Fruit fly (Drosophila melanogaster) whole organism, embryonic: ENCODE results near the gene Mrp5.

ENCODE experiments used
- Abd-B ChIP-seq: fragments of 200-800 bp; sonication (Bioruptor generic); optimal IDR thresholded peaks from 2 replicates; lab custom pipeline; 2018; ENCODE audit warnings: missing biosample characterization, mild to moderate bottlenecking, missing genetic modification characterization, moderate library complexity
- B-H2 ChIP-seq: fragments of 200-800 bp; sonication (Bioruptor generic); optimal IDR thresholded peaks from 2 replicates; lab custom pipeline; 2018; ENCODE audit warnings: missing biosample characterization, mild to moderate bottlenecking, missing genetic modification characterization
- CG11398 ChIP-seq: fragments of 200-800 bp; sonication (Bioruptor generic); optimal IDR thresholded peaks from 2 replicates; lab custom pipeline; 2016; ENCODE audit warnings: missing biosample characterization, missing genetic modification characterization
- CG11504 ChIP-seq: fragments of 200-800 bp; sonication (Bioruptor generic); optimal IDR thresholded peaks from 3 replicates; lab custom pipeline; 2019; ENCODE audit warnings: missing biosample characterization, mild to moderate bottlenecking, missing genetic modification characterization, moderate library complexity
- CG13894 ChIP-seq: fragments of 200-800 bp; sonication (Bioruptor generic); optimal IDR thresholded peaks from 3 replicates; lab custom pipeline; 2018; ENCODE audit warnings: missing biosample characterization, mild to moderate bottlenecking, missing genetic modification characterization, moderate library complexity
- CG14050 ChIP-seq: fragments of 200-800 bp; sonication (Bioruptor generic); IDR thresholded peaks from 3 replicates; pipeline ENCODE4 v1.3.6; 2022; ENCODE audit warnings: missing biosample characterization, missing genetic modification characterization
- CG14860 ChIP-seq: fragments of 200-800 bp; sonication (Bioruptor generic); IDR thresholded peaks from 3 replicates; pipeline ENCODE4 v1.3.6; 2022; ENCODE audit warnings: missing biosample characterization, missing genetic modification characterization; ENCODE audit not compliant: partially characterized antibody
- CG14965 ChIP-seq: fragments of 200-800 bp; sonication (Bioruptor generic); optimal IDR thresholded peaks from 2 replicates; lab custom pipeline; 2016; ENCODE audit warnings: missing biosample characterization, missing genetic modification characterization, borderline replicate concordance
- CG1529 ChIP-seq: fragments of 200-800 bp; sonication (Bioruptor generic); optimal IDR thresholded peaks from 3 replicates; lab custom pipeline; 2018; ENCODE audit warnings: missing biosample characterization, missing genetic modification characterization
- CG15514 ChIP-seq: fragments of 200-800 bp; sonication (Bioruptor generic); optimal IDR thresholded peaks from 3 replicates; lab custom pipeline; 2017; ENCODE audit warnings: missing biosample characterization, missing genetic modification characterization, mild to moderate bottlenecking, moderate library complexity, missing genetic modification reagents
- CG16863 ChIP-seq: fragments of 200-800 bp; sonication (Bioruptor generic); optimal IDR thresholded peaks from 3 replicates; lab custom pipeline; 2016; ENCODE audit warnings: missing biosample characterization, missing genetic modification characterization
- CG17361 ChIP-seq: fragments of 200-800 bp; sonication (Bioruptor generic); IDR thresholded peaks from 3 replicates; pipeline ENCODE4 v1.3.6; 2022; ENCODE audit warnings: missing biosample characterization, missing genetic modification characterization
- CG1792 ChIP-seq: fragments of 200-800 bp; sonication (Bioruptor generic); optimal IDR thresholded peaks from 2 replicates; lab custom pipeline; 2016; ENCODE audit warnings: missing biosample characterization, missing genetic modification characterization
- CG2889 ChIP-seq: fragments of 200-800 bp; sonication (Bioruptor generic); IDR thresholded peaks from 3 replicates; pipeline ENCODE4 v1.3.6; 2022; ENCODE audit warnings: missing biosample characterization, missing genetic modification characterization
- CG31388 ChIP-seq: fragments of 200-800 bp; sonication (Bioruptor generic); optimal IDR thresholded peaks from 2 replicates; lab custom pipeline; 2016; ENCODE audit warnings: missing biosample characterization, missing genetic modification characterization
- CG33213 ChIP-seq: fragments of 200-800 bp; sonication (Bioruptor generic); optimal IDR thresholded peaks from 3 replicates; lab custom pipeline; 2016; ENCODE audit warnings: missing biosample characterization, missing genetic modification characterization
- CG3407 ChIP-seq: fragments of 200-800 bp; sonication (Bioruptor generic); optimal IDR thresholded peaks from 2 replicates; lab custom pipeline; 2018; ENCODE audit warnings: missing biosample characterization, mild to moderate bottlenecking, missing genetic modification characterization
- CG3995 ChIP-seq: fragments of 200-800 bp; sonication (Bioruptor generic); optimal IDR thresholded peaks from 3 replicates; lab custom pipeline; 2016; ENCODE audit warnings: missing biosample characterization, missing genetic modification characterization
- CG7357 ChIP-seq: fragments of 200-800 bp; sonication (Bioruptor generic); IDR thresholded peaks from 3 replicates; pipeline ENCODE4 v1.3.6; 2022; ENCODE audit warnings: missing biosample characterization, missing genetic modification characterization
- CG8478 ChIP-seq: fragments of >200 bp; optimal IDR thresholded peaks from 2 replicates; lab custom pipeline; 2018
- CrebB ChIP-seq: fragments of 200-800 bp; sonication (Bioruptor generic); optimal IDR thresholded peaks from 3 replicates; lab custom pipeline; 2018; ENCODE audit warnings: missing biosample characterization, mild to moderate bottlenecking, missing genetic modification characterization
- Dad ChIP-seq: fragments of 200-800 bp; sonication (Bioruptor generic); optimal IDR thresholded peaks from 3 replicates; lab custom pipeline; 2016; ENCODE audit warnings: missing biosample characterization, missing genetic modification characterization
- Dip2 ChIP-seq: fragments of 200-800 bp; sonication (Bioruptor generic); IDR thresholded peaks from 2 replicates; pipeline ENCODE4 v1.3.6; 2022; ENCODE audit warnings: missing biosample characterization, missing genetic modification characterization
- Dp ChIP-seq: fragments of 200-800 bp; sonication (Bioruptor generic); optimal IDR thresholded peaks from 2 replicates; lab custom pipeline; 2018; ENCODE audit warnings: missing biosample characterization, mild to moderate bottlenecking, missing genetic modification characterization, moderate library complexity
- Ets97D ChIP-seq: fragments of 200-800 bp; sonication (Bioruptor generic); optimal IDR thresholded peaks from 3 replicates; lab custom pipeline; 2016; ENCODE audit warnings: missing biosample characterization, missing genetic modification characterization
- Hmr ChIP-seq: fragments of 200-800 bp; sonication (Bioruptor generic); optimal IDR thresholded peaks from 3 replicates; lab custom pipeline; 2017; ENCODE audit warnings: mild to moderate bottlenecking, missing biosample characterization, missing genetic modification reagents, missing genetic modification characterization
- Kr ChIP-seq: fragments of 200-800 bp; sonication (Bioruptor generic); optimal IDR thresholded peaks from 2 replicates; lab custom pipeline; 2017; ENCODE audit warnings: missing biosample characterization, mild to moderate bottlenecking, missing genetic modification characterization
- Max ChIP-seq: fragments of 200-800 bp; sonication (Bioruptor generic); optimal IDR thresholded peaks from 2 replicates; lab custom pipeline; 2016; ENCODE audit warnings: missing biosample characterization, mild to moderate bottlenecking, missing genetic modification characterization
- Meics ChIP-seq: fragments of 200-800 bp; sonication (Bioruptor generic); optimal IDR thresholded peaks from 2 replicates; lab custom pipeline; 2017; ENCODE audit warnings: missing biosample characterization, mild to moderate bottlenecking, missing genetic modification characterization
- NFAT ChIP-seq: fragments of 200-800 bp; sonication (Bioruptor generic); IDR thresholded peaks from 2 replicates; pipeline ENCODE4 v1.3.6; 2022; ENCODE audit warnings: missing biosample characterization, missing genetic modification characterization
- Sox102F ChIP-seq: fragments of 200-800 bp; sonication (Bioruptor generic); optimal IDR thresholded peaks from 2 replicates; lab custom pipeline; 2018; ENCODE audit warnings: missing biosample characterization, mild to moderate bottlenecking, missing genetic modification characterization, moderate library complexity
- Taf1 ChIP-seq: fragments of 200-800 bp; sonication (Bioruptor generic); IDR thresholded peaks from 2 replicates; pipeline ENCODE4 v1.3.6; 2022; ENCODE audit warnings: missing biosample characterization, missing genetic modification characterization
- Trl ChIP-seq, 3 experiments: fragments of >200 bp in 2 of 3; fragments of 200-800 bp in 1 of 3; sonication (Bioruptor generic) in 1 of 3; optimal IDR thresholded peaks; 2 replicates in 1 of 3; 3 replicates in 2 of 3; lab custom pipeline; 2016 to 2017; ENCODE audit warnings: missing biosample characterization in 1 of 3, missing genetic modification characterization in 1 of 3
- Xbp1 ChIP-seq: fragments of 200-800 bp; sonication (Bioruptor generic); optimal IDR thresholded peaks from 3 replicates; lab custom pipeline; 2016; ENCODE audit warnings: missing biosample characterization, mild to moderate bottlenecking, missing genetic modification characterization
- Xrp1 ChIP-seq: fragments of 200-800 bp; sonication (Bioruptor generic); IDR thresholded peaks from 2 replicates; pipeline ENCODE4 v1.3.6; 2022; ENCODE audit warnings: missing biosample characterization, missing genetic modification characterization
- YL-1 ChIP-seq: fragments of 200-800 bp; sonication (Bioruptor generic); optimal IDR thresholded peaks from 3 replicates; lab custom pipeline; 2017; ENCODE audit warnings: missing biosample characterization, mild to moderate bottlenecking, missing genetic modification characterization
- br ChIP-seq: fragments of >200 bp; optimal IDR thresholded peaks from 2 replicates; lab custom pipeline; 2017
- chinmo ChIP-seq: fragments of 200-800 bp; sonication (Bioruptor generic); IDR thresholded peaks from 4 replicates; pipeline ENCODE4 v1.3.6; 2022; ENCODE audit warnings: missing biosample characterization, missing genetic modification characterization; ENCODE audit not compliant: partially characterized antibody
- chn ChIP-seq: fragments of 200-800 bp; sonication (Bioruptor generic); optimal IDR thresholded peaks from 2 replicates; lab custom pipeline; 2016; ENCODE audit warnings: missing biosample characterization, missing genetic modification characterization
- dm ChIP-seq: fragments of 200-800 bp; sonication (Bioruptor generic); optimal IDR thresholded peaks from 3 replicates; lab custom pipeline; 2016; ENCODE audit warnings: missing biosample characterization, missing genetic modification characterization
- dysf ChIP-seq: fragments of 200-800 bp; sonication (Bioruptor generic); IDR thresholded peaks from 3 replicates; pipeline ENCODE4 v1.3.6; 2022; ENCODE audit warnings: missing biosample characterization, missing genetic modification characterization
- en ChIP-seq: fragments of 200-800 bp; sonication (Bioruptor generic); optimal IDR thresholded peaks from 2 replicates; lab custom pipeline; 2016; ENCODE audit warnings: missing biosample characterization, missing genetic modification characterization
- nmo ChIP-seq: fragments of 200-800 bp; sonication (Bioruptor generic); optimal IDR thresholded peaks from 2 replicates; lab custom pipeline; 2018; ENCODE audit warnings: missing biosample characterization, mild to moderate bottlenecking, missing genetic modification characterization, moderate library complexity
- sens ChIP-seq: fragments of 200-800 bp; sonication (Bioruptor generic); peaks from one replicate; lab custom pipeline; 2016; ENCODE audit warnings: missing biosample characterization, missing genetic modification characterization
- sob ChIP-seq: fragments of 200-800 bp; sonication (Bioruptor generic); IDR thresholded peaks from 2 replicates; pipeline ENCODE4 v1.3.6; 2022; ENCODE audit warnings: missing biosample characterization, missing genetic modification characterization
- sqz ChIP-seq: fragments of 200-800 bp; sonication (Bioruptor generic); optimal IDR thresholded peaks from 3 replicates; lab custom pipeline; 2018; ENCODE audit warnings: missing biosample characterization, mild to moderate bottlenecking, missing genetic modification characterization
- tap ChIP-seq: fragments of 200-800 bp; optimal IDR thresholded peaks from 3 replicates; lab custom pipeline; 2019; ENCODE audit warnings: missing biosample characterization, mild to moderate bottlenecking, missing genetic modification characterization, moderate library complexity
- tgo ChIP-seq: fragments of 200-800 bp; sonication (Bioruptor generic); IDR thresholded peaks from 3 replicates; pipeline ENCODE4 v1.3.6; 2022; ENCODE audit warnings: missing biosample characterization, missing genetic modification characterization
- vvl ChIP-seq: fragments of 200-800 bp; sonication (Bioruptor generic); IDR thresholded peaks from 2 replicates; pipeline ENCODE4 v1.3.6; 2022; ENCODE audit warnings: missing biosample characterization, missing genetic modification characterization
- zen2 ChIP-seq: fragments of 200-800 bp; sonication (Bioruptor generic); IDR thresholded peaks from 3 replicates; pipeline ENCODE4 v1.3.6; 2022; ENCODE audit warnings: missing biosample characterization, missing genetic modification characterization; ENCODE audit not compliant: partially characterized antibody
- zfh2 ChIP-seq: fragments of 200-800 bp; sonication (Bioruptor generic); optimal IDR thresholded peaks from 2 replicates; lab custom pipeline; 2016; ENCODE audit warnings: missing biosample characterization, missing genetic modification characterization

Mrp5 gene

DNA sequence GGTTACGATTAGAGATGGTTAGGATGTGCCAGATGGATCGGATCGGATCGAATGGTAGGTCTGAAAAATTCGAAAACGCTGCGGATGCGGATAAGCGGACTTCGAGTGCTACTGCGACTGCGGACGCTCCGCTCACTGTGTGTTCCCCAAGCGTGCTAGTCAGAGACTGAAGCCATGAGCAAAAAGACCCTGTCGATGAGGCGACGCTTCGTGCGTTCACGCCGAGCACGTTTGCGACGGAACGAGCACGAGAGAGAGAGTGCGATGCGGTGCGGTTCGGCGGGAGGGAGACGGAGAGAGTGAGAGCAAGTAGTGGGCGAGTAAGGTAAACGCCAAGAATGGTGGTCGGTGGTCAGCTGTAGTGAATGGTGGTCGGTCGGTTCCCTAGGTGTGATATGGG, 38.8 kb downstream of the Mrp5 start, which contains the start of gene bnl (continued):
- TF ChIP-seq en (GFP tag; lab: Kevin White, UChicago): no peak
- TF ChIP-seq CG2889 (GFP tag; lab: Robert Waterston, UW): no peak
- peak; percentile 55 for TF ChIP-seq Kr (GFP tag; lab: Kevin White, UChicago)
- peak; percentile 35 for TF ChIP-seq chn (GFP tag; lab: Kevin White, UChicago)
- peak; percentile 22 for TF ChIP-seq CG16863 (GFP tag; lab: Kevin White, UChicago)
- TF ChIP-seq Dad (GFP tag; lab: Kevin White, UChicago): peak; percentile 74
- TF ChIP-seq YL-1 (GFP tag; lab: Kevin White, UChicago): no peak
- peak; percentile 60 for TF ChIP-seq B-H2 (GFP tag; lab: Kevin White, UChicago)
- no peak for TF ChIP-seq Dip2 (GFP tag; lab: Robert Waterston, UW)
- TF ChIP-seq tap (tag; lab: Kevin White, UChicago): peak; percentile 43
- TF ChIP-seq sqz (GFP tag; lab: Kevin White, UChicago): peak; percentile 9
- 0 out of 3 replicates have a peak, but pooled peaks have one; percentile 21 for TF ChIP-seq CG17361 (GFP tag; lab: Robert Waterston, UW)
- TF ChIP-seq CG13894: peak; percentile 84
- no peak for TF ChIP-seq CG1792 (GFP tag; lab: Kevin White, UChicago)
- TF ChIP-seq Abd-B (GFP tag; lab: Kevin White, UChicago): no peak
- peak; percentile 36 for TF ChIP-seq CG1529 (GFP tag; lab: Kevin White, UChicago)
- TF ChIP-seq nmo (GFP tag; lab: Kevin White, UChicago): peak; percentile 11
- peak; percentile 44 for TF ChIP-seq Meics (GFP tag; lab: Kevin White, UChicago)
- no peak for TF ChIP-seq Ets97D (GFP tag; lab: Kevin White, UChicago)
- TF ChIP-seq CG14965 (GFP tag; lab: Kevin White, UChicago): no peak
- TF ChIP-seq CG3407 (GFP tag; lab: Kevin White, UChicago): no peak
- TF ChIP-seq vvl (GFP tag; lab: Robert Waterston, UW): peak; percentile 70; the same call in 1 of the 2 replicates
- TF ChIP-seq CG14860 (GFP tag; lab: Robert Waterston, UW): peak; percentile 41; the same call in 1 of the 3 replicates
- peak; percentile 18 for TF ChIP-seq CG33213 (GFP tag; lab: Kevin White, UChicago)
- peak; percentile 93 for TF ChIP-seq CG8478 (lab: Kevin White, UChicago)
- TF ChIP-seq CG15514 (GFP tag; lab: Kevin White, UChicago): peak; percentile 35
- peak; percentile 69 for TF ChIP-seq CrebB
- peak; percentile 18 for TF ChIP-seq CG11504 (tag; lab: Kevin White, UChicago)
- TF ChIP-seq tgo (GFP tag; lab: Robert Waterston, UW): 0 out of 3 replicates have a peak, but pooled peaks have one; percentile 17
- TF ChIP-seq Trl (optimal IDR thresholded peaks at IDR 0.05; lab: Kevin White, UChicago): peak; percentile 75 to 79
- TF ChIP-seq Trl (GFP tag; optimal IDR thresholded peaks at IDR 0.05; lab: Kevin White, UChicago): peak; percentile 55
- 0 out of 3 replicates have a peak, but pooled peaks have one; percentile 20 for TF ChIP-seq CG7357
- no peak for TF ChIP-seq Sox102F (GFP tag; lab: Kevin White, UChicago)
- TF ChIP-seq Xrp1 (GFP tag; lab: Robert Waterston, UW): peak; percentile 33; the same call in 1 of the 2 replicates
- peak; percentile 83; the same call in 3 of the 4 replicates for TF ChIP-seq chinmo
- no peak for TF ChIP-seq zfh2 (GFP tag; lab: Kevin White, UChicago)
- TF ChIP-seq Max (GFP tag; lab: Kevin White, UChicago): no peak
- TF ChIP-seq br (lab: Kevin White, UChicago): no peak
- no peak for TF ChIP-seq CG3995 (GFP tag; lab: Kevin White, UChicago)
- TF ChIP-seq Dp (GFP tag; lab: Kevin White, UChicago): no peak
- TF ChIP-seq NFAT (GFP tag; lab: Robert Waterston, UW): no peak; the same call in 1 of the 2 replicates
- TF ChIP-seq Taf1 (GFP tag; lab: Robert Waterston, UW): no peak
- TF ChIP-seq Xbp1 (GFP tag; lab: Kevin White, UChicago): peak; percentile 16
- peak; percentile 43 for TF ChIP-seq dm (GFP tag; lab: Kevin White, UChicago)
- no peak for TF ChIP-seq CG31388
- TF ChIP-seq sob (GFP tag; lab: Robert Waterston, UW): peak; percentile 72; the same call in 1 of the 2 replicates
- peak; percentile 90 for TF ChIP-seq sens (GFP tag; lab: Kevin White, UChicago)
- TF ChIP-seq CG11398: peak; percentile 8
- peak; percentile 46; the same call in 1 of the 3 replicates for TF ChIP-seq dysf (GFP tag; lab: Robert Waterston, UW)
- peak; percentile 54 for TF ChIP-seq Hmr (GFP tag; lab: Kevin White, UChicago)
- TF ChIP-seq CG14050 (GFP tag; lab: Robert Waterston, UW): peak; percentile 43; the same call in 1 of the 3 replicates
- TF ChIP-seq zen2 (GFP tag; lab: Robert Waterston, UW): peak; percentile 70; the same call in 2 of the 3 replicates
